Worm (Caenorhabditis elegans): ENCODE measurements around the gene M01H9.10.

Gene M01H9.10

DNA sequence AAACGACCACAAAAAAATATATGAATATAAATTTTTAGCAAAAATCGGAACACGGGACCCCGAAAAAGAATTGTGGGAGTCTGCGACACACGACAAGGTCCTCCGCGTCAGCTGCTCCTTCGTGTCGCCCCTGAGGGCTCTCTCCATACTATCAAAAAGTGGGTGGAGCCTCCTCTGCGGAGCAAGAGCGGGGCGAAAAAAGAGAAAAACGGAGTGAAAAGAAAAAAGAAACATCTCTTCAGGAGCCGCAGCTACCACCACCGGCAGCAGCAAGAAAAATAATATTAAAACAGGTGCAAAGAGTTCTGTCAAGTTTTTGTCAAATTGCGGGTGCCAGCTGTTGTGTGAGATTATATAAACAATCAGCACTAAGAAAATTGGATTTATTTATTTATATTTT is 26.7 kb upstream of the M01H9.10 start, which contains the start of gene gbb-2 (continued):
- TF ChIP-seq nhr-12 (tag; optimal IDR thresholded peaks at IDR 0.05) (no peak), fos-1 (tag; optimal IDR thresholded peaks at IDR 0.05) (no peak), hpl-2 (GFP tag; optimal IDR thresholded peaks at IDR 0.05) (no peak), jun-1 (tag; optimal IDR thresholded peaks at IDR 0.05) (no peak), ztf-11 (tag; optimal IDR thresholded peaks at IDR 0.05) (no peak), lir-3 (tag; optimal IDR thresholded peaks at IDR 0.05; ENCODE audit: poor library complexity) (no peak), ceh-88 (GFP tag; IDR thresholded peaks at IDR 0.05) (no peak), Y116A8C.19 (tag; optimal IDR thresholded peaks at IDR 0.05; ENCODE audit: borderline replicate concordance) (no peak), ceh-63 (GFP tag; optimal IDR thresholded peaks at IDR 0.05) (no peak), nhr-11 (tag; optimal IDR thresholded peaks at IDR 0.05) (no peak), lsy-2 (tag; optimal IDR thresholded peaks at IDR 0.05) (peak in 1 of 2 experiments; percentile 17), hlh-17 (GFP tag; optimal IDR thresholded peaks at IDR 0.05; ENCODE audit: borderline replicate concordance) (no peak), ama-1 (optimal IDR thresholded peaks at IDR 0.05) (no peak), lin-39 (tag; optimal IDR thresholded peaks at IDR 0.05) (no peak), hlh-4 (tag; optimal IDR thresholded peaks at IDR 0.05) (no peak), efl-3 (GFP tag; optimal IDR thresholded peaks at IDR 0.05) (no peak), unc-86 (tag; optimal IDR thresholded peaks at IDR 0.05) (no peak)

DNA sequence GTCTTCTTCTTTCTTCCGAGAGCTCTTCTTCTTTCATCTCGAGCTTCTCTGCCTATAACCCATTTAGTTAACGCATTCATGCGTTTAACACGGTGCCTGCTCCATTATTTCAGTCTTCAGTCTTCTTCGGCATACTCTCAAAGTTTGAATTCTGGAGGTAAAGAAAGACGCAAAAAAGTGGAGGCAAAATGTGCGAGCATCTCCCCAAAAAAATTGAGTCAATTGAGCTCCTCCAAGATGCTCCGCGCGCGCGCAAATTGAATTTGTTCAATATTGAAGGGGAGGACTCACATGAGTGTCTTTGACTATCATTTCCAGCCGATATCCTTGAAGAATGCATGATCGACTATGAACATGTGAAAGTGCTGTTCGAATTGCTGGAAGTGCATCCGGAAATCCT is 25.2 kb upstream of the M01H9.10 start:
- TF ChIP-seq lin-14 (GFP tag; optimal IDR thresholded peaks at IDR 0.05) (peak; percentile 71), nhr-85 (tag) (peak; percentile 23), fos-1 (tag; optimal IDR thresholded peaks at IDR 0.05) (no peak), fkh-10 (GFP tag; optimal IDR thresholded peaks at IDR 0.05) (peak; percentile 3), unc-62 (GFP tag; optimal IDR thresholded peaks at IDR 0.05) (no peak), nhr-71 (tag; optimal IDR thresholded peaks at IDR 0.05) (peak; percentile 7), irx-1 (tag; optimal IDR thresholded peaks at IDR 0.05) (no peak), ces-1 (GFP tag; optimal IDR thresholded peaks at IDR 0.05) (peak; percentile 2)

DNA sequence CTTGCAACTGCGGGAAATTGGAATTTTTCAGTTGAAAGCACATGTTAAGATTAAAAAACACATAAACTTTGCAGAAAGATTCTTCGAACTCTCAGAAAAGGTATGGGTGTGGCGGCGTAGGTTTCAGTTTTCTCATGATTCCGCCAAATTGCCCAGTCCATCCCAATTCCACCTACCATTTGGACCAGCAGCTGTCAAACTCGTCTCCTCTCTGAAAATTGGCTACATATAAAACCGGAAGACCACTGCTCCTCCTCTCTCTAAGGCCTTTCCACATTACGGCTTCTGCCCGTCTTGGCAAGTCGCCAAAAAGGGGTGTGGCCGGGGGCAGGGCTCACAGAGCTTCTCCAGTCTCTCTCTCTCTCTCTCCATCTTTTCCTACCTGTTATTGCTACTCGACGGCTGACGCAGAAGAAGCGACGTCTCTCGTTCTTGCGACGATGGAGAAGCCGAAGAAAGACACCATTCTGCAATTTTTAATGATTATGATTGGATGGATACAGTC is 10.3 kb upstream of the M01H9.10 start, which contains the start of gene ZK180.7:
Gene ZK180.7, plus strand, starts transcription at position 395 of the 505 bp plus-strand sequence.
- TF ChIP-seq hlh-17 (GFP tag; optimal IDR thresholded peaks at IDR 0.05; ENCODE audit: borderline replicate concordance) = no peak
- no peak for TF ChIP-seq pqm-1 (tag; optimal IDR thresholded peaks at IDR 0.05)
- TF ChIP-seq nhr-20 (tag; optimal IDR thresholded peaks at IDR 0.05) = no peak
- no peak for TF ChIP-seq irx-1 (tag; optimal IDR thresholded peaks at IDR 0.05)
- no peak for TF ChIP-seq sup-37 (GFP tag; optimal IDR thresholded peaks at IDR 0.05)
- TF ChIP-seq rnt-1 (tag; optimal IDR thresholded peaks at IDR 0.05) = no peak
- no peak for TF ChIP-seq ceh-88 (GFP tag; IDR thresholded peaks at IDR 0.05)
- TF ChIP-seq ceh-63 (GFP tag; optimal IDR thresholded peaks at IDR 0.05) = peak; percentile 69
- TF ChIP-seq lsy-2 (tag; optimal IDR thresholded peaks at IDR 0.05) = no peak
- TF ChIP-seq mdl-1 (tag; optimal IDR thresholded peaks at IDR 0.05) = no peak
- no peak for TF ChIP-seq ztf-11 (tag; optimal IDR thresholded peaks at IDR 0.05)
- no peak for TF ChIP-seq Y116A8C.19 (tag; optimal IDR thresholded peaks at IDR 0.05; ENCODE audit: borderline replicate concordance)
- no peak for TF ChIP-seq efl-1 (optimal IDR thresholded peaks at IDR 0.05)
- TF ChIP-seq efl-1 (GFP tag; optimal IDR thresholded peaks at IDR 0.05 in 1 of 2) = peak in 1 of 2 experiments; percentile 69

DNA sequence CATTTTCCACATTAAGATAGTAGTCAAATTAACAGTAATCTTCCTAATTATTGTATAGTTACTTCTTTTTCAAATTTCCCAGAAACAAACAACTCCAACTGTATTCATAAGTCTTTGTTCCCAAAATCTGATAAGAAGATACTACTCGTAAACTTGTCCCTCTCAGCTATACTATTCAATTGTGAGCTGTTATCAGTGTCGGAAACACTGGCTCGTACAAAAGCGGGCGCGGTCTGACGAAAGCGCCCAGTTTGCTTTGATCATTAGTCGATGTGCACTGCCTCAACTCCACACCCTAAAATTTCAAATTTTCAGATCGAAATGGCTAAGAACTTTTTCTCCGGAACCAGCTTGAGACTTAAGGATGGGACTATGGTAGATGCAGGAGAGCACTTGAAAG is 6.8 kb upstream of the M01H9.10 start, which contains the start of gene trx-3:
Gene trx-3, plus strand, starts transcription at position 291 of the 400 bp plus-strand sequence.
- no peak for TF ChIP-seq jun-1 (tag; optimal IDR thresholded peaks at IDR 0.05)
- TF ChIP-seq elt-2 (tag; optimal IDR thresholded peaks at IDR 0.05) = peak; percentile 77
- no peak for TF ChIP-seq nhr-20 (tag; optimal IDR thresholded peaks at IDR 0.05)
- TF ChIP-seq ceh-63 (GFP tag; optimal IDR thresholded peaks at IDR 0.05) = no peak
- TF ChIP-seq lin-39 (tag; optimal IDR thresholded peaks at IDR 0.05) = no peak
- peak in 1 of 2 experiments; percentile 22 for TF ChIP-seq lin-35 (GFP tag; optimal IDR thresholded peaks at IDR 0.05)
- no peak for TF ChIP-seq lin-15B (tag; optimal IDR thresholded peaks at IDR 0.05)
- no peak for TF ChIP-seq nhr-84 (tag; optimal IDR thresholded peaks at IDR 0.05)
- no peak for TF ChIP-seq unc-130 (tag; optimal IDR thresholded peaks at IDR 0.05)
- no peak for TF ChIP-seq pax-3 (tag; optimal IDR thresholded peaks at IDR 0.05)
- no peak for TF ChIP-seq ets-5 (GFP tag; IDR thresholded peaks at IDR 0.05)
- TF ChIP-seq fkh-8 (tag; optimal IDR thresholded peaks at IDR 0.05) = no peak
- TF ChIP-seq sox-4 (tag; optimal IDR thresholded peaks at IDR 0.05) = no peak
- no peak for TF ChIP-seq irx-1 (tag; optimal IDR thresholded peaks at IDR 0.05)
- TF ChIP-seq unc-98 (GFP tag; IDR thresholded peaks at IDR 0.05) = no peak
- no peak for TF ChIP-seq mab-9 (GFP tag; IDR thresholded peaks at IDR 0.05)
- no peak for TF ChIP-seq dpl-1 (GFP tag; optimal IDR thresholded peaks at IDR 0.05)
- peak; percentile 48 for TF ChIP-seq pqm-1 (tag; optimal IDR thresholded peaks at IDR 0.05)
- no peak for TF ChIP-seq aly-2 (tag; optimal IDR thresholded peaks at IDR 0.05)
- no peak for TF ChIP-seq fkh-10 (GFP tag; optimal IDR thresholded peaks at IDR 0.05)
- TF ChIP-seq C04F5.9 (tag; optimal IDR thresholded peaks at IDR 0.05) = no peak
- no peak for TF ChIP-seq efl-1 (optimal IDR thresholded peaks at IDR 0.05)
- peak in 1 of 2 experiments; percentile 67 for TF ChIP-seq efl-1 (GFP tag; optimal IDR thresholded peaks at IDR 0.05 in 1 of 2)
